Fruit fly (Drosophila melanogaster) whole organism, embryonic: ENCODE results near the gene CG12012.

Experiments used
- CG1602 ChIP-seq: fragments of 200-800 bp; sonication (Bioruptor generic); optimal IDR thresholded peaks from 3 replicates; lab custom pipeline; 2016; ENCODE audit warnings: missing biosample characterization, missing genetic modification characterization
- CG5180 ChIP-seq: fragments of 200-800 bp; sonication (Bioruptor generic); optimal IDR thresholded peaks from 3 replicates; lab custom pipeline; 2017; ENCODE audit warnings: missing biosample characterization, missing genetic modification characterization, mild to moderate bottlenecking, moderate library complexity, missing genetic modification reagents
- CG7556 ChIP-seq: fragments of 200-800 bp; sonication (Bioruptor generic); optimal IDR thresholded peaks from 2 replicates; lab custom pipeline; 2017; ENCODE audit warnings: missing biosample characterization, mild to moderate bottlenecking, missing genetic modification characterization
- Max ChIP-seq: fragments of 200-800 bp; sonication (Bioruptor generic); optimal IDR thresholded peaks from 2 replicates; lab custom pipeline; 2016; ENCODE audit warnings: missing biosample characterization, mild to moderate bottlenecking, missing genetic modification characterization
- mam ChIP-seq: fragments of 200-800 bp; sonication (Bioruptor generic); optimal IDR thresholded peaks from 3 replicates; lab custom pipeline; 2016; ENCODE audit warnings: missing biosample characterization, missing genetic modification characterization

DNA sequence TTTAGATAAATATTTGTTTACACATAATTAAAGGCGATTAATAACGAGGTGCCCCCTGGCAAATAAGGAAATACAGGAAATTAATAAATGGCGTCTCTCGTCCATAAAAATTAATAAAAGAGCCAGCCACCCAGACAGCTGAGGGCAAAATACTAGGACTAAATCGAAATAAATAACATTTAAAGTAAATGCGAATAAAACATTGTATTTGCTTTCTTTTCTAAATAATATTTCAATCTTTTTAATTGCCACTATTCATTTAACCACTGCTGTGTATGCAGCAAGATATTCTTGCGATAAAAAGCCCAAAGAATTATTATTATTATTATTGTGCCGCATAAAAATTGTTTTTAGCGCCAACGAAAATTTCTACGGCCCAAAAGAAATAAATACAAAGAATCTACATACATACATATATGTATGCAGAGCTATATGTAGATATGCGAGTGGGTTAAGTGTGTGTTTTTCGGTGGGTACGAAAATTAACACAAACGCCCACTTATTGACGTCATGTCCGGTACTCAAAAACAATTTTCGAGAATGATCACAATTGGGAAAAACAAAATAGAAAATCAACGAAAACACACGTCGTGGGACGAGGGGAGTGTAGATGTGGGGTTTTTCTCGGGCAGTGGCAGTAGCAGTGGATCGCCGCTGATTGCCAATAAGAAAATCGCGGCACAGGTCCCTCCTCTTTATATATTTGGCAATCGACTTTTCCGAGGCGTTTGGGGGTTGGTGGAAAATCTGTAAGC, 29.9 kb downstream of the CG12012 start:
- TF ChIP-seq CG7556 (GFP tag; lab: Kevin White, UChicago) (no peak), CG5180 (no peak), mam (GFP tag; lab: Kevin White, UChicago) (no peak), CG1602 (GFP tag; lab: Kevin White, UChicago) (no peak), Max (no peak)
